Fruit fly (Drosophila melanogaster): ENCODE results near the gene Sms.

dm6 chr3L:12277880-12278287 lies 833 bp upstream of the Sms start:
- TF ChIP-seq Dfd (GFP tag; optimal IDR thresholded peaks at IDR 0.05) (no peak), slou (GFP tag; optimal IDR thresholded peaks at IDR 0.05) (no peak), Sox100B (GFP tag; optimal IDR thresholded peaks at IDR 0.05) (no peak), CTCF (GFP tag; optimal IDR thresholded peaks at IDR 0.05) (no peak), klu (GFP tag; IDR thresholded peaks at IDR 0.05) (no peak), shn (GFP tag; optimal IDR thresholded peaks at IDR 0.05) (no peak), tup (GFP tag; optimal IDR thresholded peaks at IDR 0.05) (no peak), CG10565 (GFP tag; optimal IDR thresholded peaks at IDR 0.05) (no peak), hkb (optimal IDR thresholded peaks at IDR 0.05) (no peak), hkb (GFP tag; IDR thresholded peaks at IDR 0.05) (no peak), Gug (GFP tag; IDR thresholded peaks at IDR 0.05) (no peak), ttk (GFP tag; IDR thresholded peaks at IDR 0.05) (no peak), CG1647 (GFP tag; optimal IDR thresholded peaks at IDR 0.05) (no peak), lov (optimal IDR thresholded peaks at IDR 0.05) (no peak), lov (GFP tag; IDR thresholded peaks at IDR 0.05) (no peak)

All from whole organism, embryonic.